Worm (Caenorhabditis elegans) whole organism, young adult: ENCODE measurements around the gene C28D4.7.

Experiments used
- B0336.3 ChIP-seq: fragments of 200-800 bp; sonication (Bioruptor generic); IDR thresholded peaks from 2 replicates; pipeline ENCODE4 v1.3.6; 2022; ENCODE audit warnings: missing genetic modification characterization, missing compliant biosample characterization
- Y53F4B.3 ChIP-seq: fragments of 200-800 bp; sonication (Bioruptor generic); IDR thresholded peaks from 2 replicates; pipeline ENCODE4 v1.3.6; 2022; ENCODE audit warnings: missing genetic modification reagents, missing genetic modification characterization, missing compliant biosample characterization
- Y67H2A.10 ChIP-seq: fragments of 200-800 bp; sonication (Bioruptor generic); conservative IDR thresholded peaks from 2 replicates; pipeline ENCODE4 v1.3.6; 2022; ENCODE audit warnings: missing genetic modification reagents, missing genetic modification characterization, missing compliant biosample characterization
- Y79H2A.3 ChIP-seq: fragments of 200-800 bp; sonication (Bioruptor generic); conservative IDR thresholded peaks from 2 replicates; pipeline ENCODE4 v1.3.6; 2022; ENCODE audit warnings: missing genetic modification reagents, missing genetic modification characterization, missing compliant biosample characterization
- ama-1 ChIP-seq, 3 experiments: fragments of 150-350 bp in 1 of 3; sonication (generic microtip) in 2 of 3; optimal IDR thresholded peaks; 2 replicates each; lab custom pipeline; 2014 to 2018; ENCODE audit warnings: missing biosample characterization in 2 of 3, missing genetic modification characterization in 2 of 3, missing genetic modification reagents in 2 of 3
- dpl-1 ChIP-seq: fragments of 150-350 bp; optimal IDR thresholded peaks from 2 replicates; lab custom pipeline; 2014; ENCODE audit warnings: missing biosample characterization, missing genetic modification reagents, missing genetic modification characterization
- snpc-4 ChIP-seq, 5 experiments: fragments of 150-350 bp in 1 of 5; sonication (generic microtip) in 4 of 5; optimal IDR thresholded peaks; 2 replicates each; lab custom pipeline; 2014 to 2018; ENCODE audit warnings: missing genetic modification characterization in 5 of 5, missing biosample characterization in 3 of 5, antibody characterized with exemption in 2 of 5, mild to moderate bottlenecking in 2 of 5, missing compliant biosample characterization in 2 of 5, missing genotype in 2 of 5, moderate library complexity in 2 of 5, missing genetic modification reagents in 1 of 5
- ztf-25 ChIP-seq: fragments of 200-800 bp; sonication (Bioruptor generic); IDR thresholded peaks from 2 replicates; pipeline ENCODE4 v1.3.6; 2022; ENCODE audit warnings: missing genetic modification reagents, missing genetic modification characterization, missing compliant biosample characterization

- no peak for TF ChIP-seq snpc-4 (GFP tag; optimal IDR thresholded peaks at IDR 0.05; lab: Kevin White, UChicago)
- no peak for TF ChIP-seq snpc-4 (tag; optimal IDR thresholded peaks at IDR 0.05; lab: Kevin White, UChicago)
- no peak for TF ChIP-seq ztf-25 (GFP tag; lab: Robert Waterston, UW)
- no peak for TF ChIP-seq Y79H2A.3
- TF ChIP-seq B0336.3 (GFP tag; lab: Robert Waterston, UW): no peak
- TF ChIP-seq Y53F4B.3 (GFP tag; lab: Robert Waterston, UW): no peak
- TF ChIP-seq ama-1 (optimal IDR thresholded peaks at IDR 0.05; lab: Kevin White, UChicago): no peak
- no peak for TF ChIP-seq ama-1 (GFP tag; optimal IDR thresholded peaks at IDR 0.05; lab: Kevin White, UChicago)
- no peak for TF ChIP-seq Y67H2A.10 (GFP tag; lab: Robert Waterston, UW)
- no peak for TF ChIP-seq dpl-1 (GFP tag; lab: Kevin White, UChicago)
Observed at ce11 chrIV:9716490-9716889, 26.5 kb downstream of the C28D4.7 start.
